Fruit fly (Drosophila melanogaster) whole organism, embryonic: ENCODE data around the gene Fbw5.

Experiments
- ATbp ChIP-seq: fragments of 200-800 bp; sonication (Bioruptor generic); optimal IDR thresholded peaks from 2 replicates; lab custom pipeline; 2017; ENCODE audit warnings: missing biosample characterization, mild to moderate bottlenecking, missing genetic modification characterization, missing genetic modification reagents
- Blimp-1 ChIP-seq: fragments of 200-800 bp; sonication (Bioruptor generic); optimal IDR thresholded peaks from 3 replicates; lab custom pipeline; 2018; ENCODE audit warnings: missing biosample characterization, missing genetic modification characterization, mild to moderate bottlenecking, moderate library complexity, missing genetic modification reagents
- CG10979 ChIP-seq: fragments of 200-800 bp; sonication (Bioruptor generic); optimal IDR thresholded peaks from 2 replicates; lab custom pipeline; 2018; ENCODE audit warnings: missing biosample characterization, mild to moderate bottlenecking, missing genetic modification characterization, moderate library complexity
- CG11560 ChIP-seq: fragments of 200-800 bp; sonication (Bioruptor generic); IDR thresholded peaks from 3 replicates; pipeline ENCODE4 v1.3.6; 2022; ENCODE audit warnings: missing biosample characterization, missing genetic modification characterization
- CG11723 ChIP-seq: fragments of 200-800 bp; sonication (Bioruptor generic); optimal IDR thresholded peaks from 2 replicates; lab custom pipeline; 2017; ENCODE audit warnings: missing biosample characterization, mild to moderate bottlenecking, missing genetic modification characterization
- CG1603 ChIP-seq: fragments of 200-800 bp; sonication (Bioruptor generic); optimal IDR thresholded peaks from 2 replicates; lab custom pipeline; 2019; ENCODE audit warnings: missing biosample characterization, mild to moderate bottlenecking, missing genetic modification characterization, moderate library complexity
- CG18262 ChIP-seq: fragments of 200-800 bp; optimal IDR thresholded peaks from 3 replicates; lab custom pipeline; 2019; ENCODE audit warnings: missing biosample characterization, mild to moderate bottlenecking, missing genetic modification characterization, moderate library complexity
- CG2199 ChIP-seq: fragments of 200-800 bp; sonication (Bioruptor generic); IDR thresholded peaks from 3 replicates; pipeline ENCODE4 v1.3.6; 2022; ENCODE audit warnings: missing biosample characterization, missing genetic modification characterization
- CG2202 ChIP-seq: fragments of 200-800 bp; sonication (Bioruptor generic); optimal IDR thresholded peaks from 2 replicates; lab custom pipeline; 2018; ENCODE audit warnings: missing biosample characterization, mild to moderate bottlenecking, missing genetic modification characterization
- CG32767 ChIP-seq: fragments of 200-800 bp; sonication (Bioruptor generic); IDR thresholded peaks from 2 replicates; pipeline ENCODE4 v1.3.6; 2022; ENCODE audit warnings: missing biosample characterization, missing genetic modification characterization
- CG7745 ChIP-seq: fragments of 200-800 bp; sonication (Bioruptor generic); optimal IDR thresholded peaks from 2 replicates; lab custom pipeline; 2018; ENCODE audit warnings: missing biosample characterization, mild to moderate bottlenecking, missing genetic modification characterization, moderate library complexity
- CG8281 ChIP-seq: fragments of 200-800 bp; sonication (Bioruptor generic); optimal IDR thresholded peaks from 2 replicates; lab custom pipeline; 2018; ENCODE audit warnings: missing biosample characterization, mild to moderate bottlenecking, missing genetic modification characterization, moderate library complexity
- Deaf1 ChIP-seq: fragments of 200-800 bp; optimal IDR thresholded peaks from 3 replicates; lab custom pipeline; 2019; ENCODE audit warnings: missing biosample characterization, mild to moderate bottlenecking, missing genetic modification characterization, moderate library complexity
- Dp ChIP-seq: fragments of 200-800 bp; sonication (Bioruptor generic); optimal IDR thresholded peaks from 2 replicates; lab custom pipeline; 2018; ENCODE audit warnings: missing biosample characterization, mild to moderate bottlenecking, missing genetic modification characterization, moderate library complexity
- Fer1 ChIP-seq: fragments of 200-800 bp; sonication (Bioruptor generic); optimal IDR thresholded peaks from 2 replicates; lab custom pipeline; 2017; ENCODE audit warnings: missing biosample characterization, mild to moderate bottlenecking, missing genetic modification characterization
- HmgZ ChIP-seq: fragments of 200-800 bp; sonication (Bioruptor generic); optimal IDR thresholded peaks from 2 replicates; lab custom pipeline; 2018; ENCODE audit warnings: missing biosample characterization, mild to moderate bottlenecking, missing genetic modification characterization
- Hr78 ChIP-seq, 2 experiments: fragments of 200-800 bp in 1 of 2; fragments of >200 bp in 1 of 2; sonication (Bioruptor generic) in 1 of 2; optimal IDR thresholded peaks; 2 replicates each; lab custom pipeline; 2017 to 2019; ENCODE audit warnings: missing biosample characterization in 2 of 2, missing genetic modification characterization in 2 of 2, mild to moderate bottlenecking in 1 of 2, moderate library complexity in 1 of 2
- Hsf ChIP-seq: fragments of 200-800 bp; sonication (Bioruptor generic); optimal IDR thresholded peaks from 3 replicates; lab custom pipeline; 2016; ENCODE audit warnings: missing biosample characterization, missing genetic modification characterization
- Jarid2 ChIP-seq: fragments of 200-800 bp; sonication (Bioruptor generic); optimal IDR thresholded peaks from 3 replicates; lab custom pipeline; 2017; ENCODE audit warnings: mild to moderate bottlenecking, missing biosample characterization, missing genetic modification reagents, missing genetic modification characterization
- PHDP ChIP-seq: fragments of 200-800 bp; sonication (Bioruptor generic); optimal IDR thresholded peaks from 3 replicates; lab custom pipeline; 2018; ENCODE audit warnings: missing biosample characterization, mild to moderate bottlenecking, missing genetic modification characterization, moderate library complexity
- Pdp1 ChIP-seq, 2 experiments: fragments of 200-800 bp; sonication (Bioruptor generic); optimal IDR thresholded peaks; 3 replicates each; lab custom pipeline; 2016; ENCODE audit warnings: missing biosample characterization in 2 of 2, missing genetic modification characterization in 2 of 2, mild to moderate bottlenecking in 1 of 2, moderate library complexity in 1 of 2
- Stat92E ChIP-seq, 3 experiments: fragments of >200 bp in 2 of 3; fragments of 200-800 bp in 1 of 3; sonication (Bioruptor generic) in 1 of 3; optimal IDR thresholded peaks; 2 replicates each; lab custom pipeline; 2017 to 2019; ENCODE audit warnings: missing biosample characterization in 3 of 3, missing genetic modification characterization in 3 of 3, mild to moderate bottlenecking in 1 of 3, moderate library complexity in 1 of 3
- abd-A ChIP-seq: fragments of 200-800 bp; sonication (Bioruptor generic); optimal IDR thresholded peaks from 3 replicates; lab custom pipeline; 2019; ENCODE audit warnings: missing biosample characterization, mild to moderate bottlenecking, missing genetic modification characterization, moderate library complexity
- ara ChIP-seq: fragments of 200-800 bp; sonication (Bioruptor generic); IDR thresholded peaks from 2 replicates; pipeline ENCODE4 v1.3.6; 2022; ENCODE audit warnings: missing biosample characterization, missing genetic modification characterization
- az2 ChIP-seq: fragments of 200-800 bp; sonication (Bioruptor generic); optimal IDR thresholded peaks from 3 replicates; lab custom pipeline; 2016; ENCODE audit warnings: missing biosample characterization, missing genetic modification characterization
- cg ChIP-seq: fragments of 200-800 bp; sonication (Bioruptor generic); optimal IDR thresholded peaks from 3 replicates; lab custom pipeline; 2019; ENCODE audit warnings: missing biosample characterization, mild to moderate bottlenecking, missing genetic modification characterization, moderate library complexity
- chn ChIP-seq: fragments of 200-800 bp; sonication (Bioruptor generic); optimal IDR thresholded peaks from 2 replicates; lab custom pipeline; 2016; ENCODE audit warnings: missing biosample characterization, missing genetic modification characterization
- ci ChIP-seq: fragments of 200-800 bp; sonication (Bioruptor generic); IDR thresholded peaks from 3 replicates; pipeline ENCODE4 v1.3.6; 2022; ENCODE audit warnings: missing biosample characterization, missing genetic modification characterization
- dati ChIP-seq: fragments of 200-800 bp; sonication (Bioruptor generic); IDR thresholded peaks from 2 replicates; pipeline ENCODE4 v1.3.6; 2022; ENCODE audit warnings: missing biosample characterization, missing genetic modification characterization
- dmrt99B ChIP-seq: fragments of 200-800 bp; sonication (Bioruptor generic); optimal IDR thresholded peaks from 2 replicates; lab custom pipeline; 2018; ENCODE audit warnings: missing biosample characterization, mild to moderate bottlenecking, missing genetic modification characterization, moderate library complexity
- ewg ChIP-seq: fragments of 200-800 bp; sonication (Bioruptor generic); optimal IDR thresholded peaks from 3 replicates; lab custom pipeline; 2017; ENCODE audit warnings: mild to moderate bottlenecking, missing biosample characterization, missing genetic modification reagents, missing genetic modification characterization
- fd64A ChIP-seq: fragments of 200-800 bp; sonication (Bioruptor generic); optimal IDR thresholded peaks from 3 replicates; lab custom pipeline; 2018; ENCODE audit warnings: missing biosample characterization, mild to moderate bottlenecking, missing genetic modification characterization
- fru ChIP-seq: fragments of >200 bp; optimal IDR thresholded peaks from 2 replicates; lab custom pipeline; 2017
- insv ChIP-seq, 2 experiments: fragments of 200-800 bp; sonication (Bioruptor generic); optimal IDR thresholded peaks; 3 replicates each; lab custom pipeline; 2016 to 2018; ENCODE audit warnings: missing biosample characterization in 2 of 2, missing genetic modification characterization in 2 of 2
- nerfin-1 ChIP-seq: fragments of 200-800 bp; sonication (Bioruptor generic); optimal IDR thresholded peaks from 3 replicates; lab custom pipeline; 2019; ENCODE audit warnings: missing biosample characterization, mild to moderate bottlenecking, missing genetic modification characterization, moderate library complexity
- onecut ChIP-seq: fragments of 200-800 bp; sonication (Bioruptor generic); IDR thresholded peaks from 2 replicates; pipeline ENCODE4 v1.3.6; 2022; ENCODE audit warnings: missing biosample characterization, missing genetic modification characterization
- p53 ChIP-seq: fragments of 200-800 bp; sonication (Bioruptor generic); optimal IDR thresholded peaks from 2 replicates; lab custom pipeline; 2016; ENCODE audit warnings: missing biosample characterization, missing genetic modification characterization
- pros ChIP-seq: fragments of 200-800 bp; sonication (Bioruptor generic); optimal IDR thresholded peaks from 3 replicates; lab custom pipeline; 2019; ENCODE audit warnings: missing biosample characterization, mild to moderate bottlenecking, missing genetic modification characterization, moderate library complexity
- row ChIP-seq: fragments of 200-800 bp; sonication (Bioruptor generic); IDR thresholded peaks from 3 replicates; pipeline ENCODE4 v1.3.6; 2022; ENCODE audit warnings: missing biosample characterization, missing genetic modification characterization
- sens ChIP-seq: fragments of 200-800 bp; sonication (Bioruptor generic); peaks from one replicate; lab custom pipeline; 2016; ENCODE audit warnings: missing biosample characterization, missing genetic modification characterization
- sens-2 ChIP-seq: fragments of 200-800 bp; sonication (Bioruptor generic); IDR thresholded peaks from 2 replicates; pipeline ENCODE4 v1.3.6; 2022; ENCODE audit warnings: missing biosample characterization, missing genetic modification characterization
- seq ChIP-seq: fragments of 200-800 bp; sonication (Bioruptor generic); IDR thresholded peaks from 2 replicates; pipeline ENCODE4 v1.3.6; 2022; ENCODE audit warnings: missing biosample characterization, missing genetic modification characterization
- sima ChIP-seq: fragments of 200-800 bp; sonication (Bioruptor generic); optimal IDR thresholded peaks from 2 replicates; lab custom pipeline; 2016; ENCODE audit warnings: missing biosample characterization, missing genetic modification characterization
- sqz ChIP-seq: fragments of 200-800 bp; sonication (Bioruptor generic); optimal IDR thresholded peaks from 3 replicates; lab custom pipeline; 2018; ENCODE audit warnings: missing biosample characterization, mild to moderate bottlenecking, missing genetic modification characterization
- stwl ChIP-seq: fragments of 200-800 bp; sonication (Bioruptor generic); optimal IDR thresholded peaks from 3 replicates; lab custom pipeline; 2018; ENCODE audit warnings: missing biosample characterization, mild to moderate bottlenecking, missing genetic modification characterization, moderate library complexity
- sug ChIP-seq: fragments of 200-800 bp; optimal IDR thresholded peaks from 2 replicates; lab custom pipeline; 2019; ENCODE audit warnings: missing biosample characterization, mild to moderate bottlenecking, missing genetic modification characterization, moderate library complexity
- z ChIP-seq: fragments of 200-800 bp; sonication (Bioruptor generic); IDR thresholded peaks from 3 replicates; pipeline ENCODE4 v1.3.6; 2022; ENCODE audit warnings: missing biosample characterization, missing genetic modification characterization

Fbw5 gene

DNA sequence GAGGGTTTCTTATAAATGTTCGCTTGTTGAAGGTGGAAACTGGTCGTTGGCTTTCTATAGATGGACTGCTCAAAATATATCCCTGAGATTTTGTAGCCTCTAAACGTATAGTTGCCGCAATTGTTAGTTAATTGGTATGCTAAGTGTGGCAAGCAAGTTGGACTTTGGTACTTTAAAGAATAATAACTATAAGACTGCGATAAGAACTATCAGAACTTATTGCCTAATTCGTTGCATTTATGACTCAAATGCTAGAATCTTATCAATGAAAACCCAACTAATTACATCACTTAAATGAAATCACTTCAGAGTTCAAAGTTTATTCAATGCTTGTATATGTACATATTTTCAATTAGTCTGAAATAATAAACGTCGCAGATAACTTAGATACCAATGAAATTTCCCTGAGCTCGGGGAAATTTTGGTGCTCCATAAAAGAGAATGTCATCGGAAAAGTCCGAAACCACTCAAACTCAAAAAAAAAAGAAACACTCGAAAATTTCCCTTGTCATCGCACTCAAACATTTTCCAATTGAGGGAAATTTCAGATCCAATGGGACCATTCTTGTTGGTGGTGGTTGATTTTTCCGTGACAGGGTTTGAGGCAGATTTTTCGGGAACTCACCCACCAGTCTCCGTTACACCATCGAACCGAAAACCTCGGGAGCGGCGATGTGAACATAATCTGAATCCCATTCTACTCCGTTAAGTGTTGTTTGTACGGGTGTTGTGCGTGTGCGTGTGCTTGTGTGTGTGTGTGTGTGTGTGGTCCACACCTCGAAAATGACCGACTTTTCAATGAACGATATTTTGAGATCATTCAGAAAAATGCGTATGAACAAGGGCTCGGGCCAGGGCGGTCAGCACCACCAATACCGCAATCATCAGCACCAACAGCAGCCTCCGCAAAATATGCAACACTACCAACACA lies 25.3 kb upstream of the Fbw5 start, which contains the start of gene CG45075:
Gene CG45075 (plus strand): TSS at position 627 of the 931 bp plus-strand sequence.
- TF ChIP-seq stwl (tag; lab: Kevin White, UChicago) = peak; percentile 32
- TF ChIP-seq ci (GFP tag; lab: Robert Waterston, UW) = peak; percentile 70; the same call in 2 of the 3 replicates
- peak; percentile 31; the same call in 1 of the 2 replicates for TF ChIP-seq onecut (GFP tag; lab: Robert Waterston, UW)
- TF ChIP-seq Stat92E (GFP tag; optimal IDR thresholded peaks at IDR 0.05; lab: Kevin White, UChicago) = peak in 1 of 3 experiments; percentile 27
- peak; percentile 61 for TF ChIP-seq sqz
- TF ChIP-seq CG2199 = 0 out of 3 replicates have a peak, but pooled peaks have one; percentile 11
- peak; percentile 2 for TF ChIP-seq CG1603 (tag; lab: Kevin White, UChicago)
- peak in 1 of 2 experiments; percentile 69 for TF ChIP-seq Hr78 (GFP tag; optimal IDR thresholded peaks at IDR 0.05; lab: Kevin White, UChicago)
- TF ChIP-seq dmrt99B (tag; lab: Kevin White, UChicago) = peak; percentile 10
- TF ChIP-seq insv (GFP tag; optimal IDR thresholded peaks at IDR 0.05; lab: Kevin White, UChicago) = peak in 1 of 2 experiments; percentile 93
- 0 out of 2 replicates have a peak, but pooled peaks have one; percentile 25 for TF ChIP-seq seq (GFP tag; lab: Robert Waterston, UW)
- TF ChIP-seq chn = peak; percentile 37
- no peak for TF ChIP-seq row
- no peak for TF ChIP-seq az2 (GFP tag; lab: Kevin White, UChicago)
- peak; percentile 35 for TF ChIP-seq CG2202 (tag; lab: Kevin White, UChicago)
- peak; percentile 97 for TF ChIP-seq z
- TF ChIP-seq CG18262 (tag; lab: Kevin White, UChicago) = no peak
- no peak for TF ChIP-seq CG11560 (tag; lab: Robert Waterston, UW)
- no peak for TF ChIP-seq PHDP
- peak; percentile 1 for TF ChIP-seq fd64A
- no peak for TF ChIP-seq dati (GFP tag; lab: Robert Waterston, UW)
- no peak for TF ChIP-seq CG32767 (GFP tag; lab: Robert Waterston, UW)
- TF ChIP-seq CG10979 (tag; lab: Kevin White, UChicago) = peak; percentile 26
- TF ChIP-seq CG11723 (GFP tag; lab: Kevin White, UChicago) = no peak
- no peak for TF ChIP-seq sima (GFP tag; lab: Kevin White, UChicago)
- TF ChIP-seq cg (GFP tag; lab: Kevin White, UChicago) = peak; percentile 76
- TF ChIP-seq ara (GFP tag; lab: Robert Waterston, UW) = peak; percentile 19; the same call in 1 of the 2 replicates
- TF ChIP-seq HmgZ (tag; lab: Kevin White, UChicago) = peak; percentile 10
- TF ChIP-seq Pdp1 (GFP tag; optimal IDR thresholded peaks at IDR 0.05; lab: Kevin White, UChicago) = peak in 1 of 2 experiments; percentile 37
- peak; percentile 41 for TF ChIP-seq pros
- TF ChIP-seq CG8281 = no peak
- TF ChIP-seq ATbp (GFP tag; lab: Kevin White, UChicago) = no peak
- no peak for TF ChIP-seq Deaf1
- peak; percentile 26 for TF ChIP-seq Fer1 (GFP tag; lab: Kevin White, UChicago)
- TF ChIP-seq nerfin-1 (tag; lab: Kevin White, UChicago) = peak; percentile 38
- TF ChIP-seq CG7745 (tag; lab: Kevin White, UChicago) = peak; percentile 32
- TF ChIP-seq Jarid2 (GFP tag; lab: Kevin White, UChicago) = peak; percentile 79
- TF ChIP-seq sens-2 (GFP tag; lab: Robert Waterston, UW) = peak; percentile 49; the same call in 1 of the 2 replicates
- TF ChIP-seq fru (lab: Kevin White, UChicago) = no peak
- TF ChIP-seq Hsf = no peak
- TF ChIP-seq ewg (GFP tag; lab: Kevin White, UChicago) = peak; percentile 17
- peak; percentile 54 for TF ChIP-seq sens (GFP tag; lab: Kevin White, UChicago)
- peak; percentile 20 for TF ChIP-seq Blimp-1 (GFP tag; lab: Kevin White, UChicago)
- TF ChIP-seq abd-A = peak; percentile 1
- no peak for TF ChIP-seq sug (tag; lab: Kevin White, UChicago)
- no peak for TF ChIP-seq Dp (GFP tag; lab: Kevin White, UChicago)
- no peak for TF ChIP-seq p53 (GFP tag; lab: Kevin White, UChicago)
